Fruit fly (Drosophila melanogaster) whole organism, wandering third instar larva: ENCODE results near the gene ca.
A peak's percentile ranks its signal among the peaks of the same experiment; 100 is the strongest.

Source experiments
- Abd-B ChIP-seq: fragments of >200 bp; optimal IDR thresholded peaks from 2 replicates; lab custom pipeline; 2017; ENCODE audit warnings: missing biosample characterization, missing genetic modification characterization
- CG32264 ChIP-seq: fragments of 200-800 bp; sonication (Bioruptor generic); optimal IDR thresholded peaks from 2 replicates; lab custom pipeline; 2016; ENCODE audit warnings: missing biosample characterization, missing genetic modification characterization
- CG9705 ChIP-seq: fragments of 200-800 bp; sonication (Bioruptor generic); optimal IDR thresholded peaks from 2 replicates; lab custom pipeline; 2018; ENCODE audit warnings: missing biosample characterization, mild to moderate bottlenecking, missing genetic modification characterization
- CrebA ChIP-seq: fragments of 200-800 bp; sonication (Bioruptor generic); optimal IDR thresholded peaks from 2 replicates; lab custom pipeline; 2016; ENCODE audit warnings: missing biosample characterization, mild to moderate bottlenecking, missing genetic modification characterization, borderline replicate concordance
- Dfd ChIP-seq: fragments of >200 bp; optimal IDR thresholded peaks from 2 replicates; lab custom pipeline; 2017; ENCODE audit warnings: missing biosample characterization, missing genetic modification characterization
- Dif ChIP-seq: fragments of 200-275, 200-300 bp; sonication (Bioruptor generic); optimal IDR thresholded peaks from 2 replicates; lab custom pipeline; 2018; ENCODE audit warnings: missing biosample characterization, missing genetic modification characterization; ENCODE audit not compliant: partially characterized antibody
- GATAd ChIP-seq: sonication (Bioruptor generic); optimal IDR thresholded peaks from 2 replicates; lab custom pipeline; 2016; ENCODE audit warnings: missing biosample characterization, missing genetic modification characterization
- HLH106 ChIP-seq: fragments of 200-800 bp; optimal IDR thresholded peaks from 3 replicates; lab custom pipeline; 2019; ENCODE audit warnings: missing biosample characterization, mild to moderate bottlenecking, missing genetic modification characterization, moderate library complexity
- Hnf4 ChIP-seq: fragments of 200-800 bp; sonication (Bioruptor generic); optimal IDR thresholded peaks from 2 replicates; lab custom pipeline; 2016; ENCODE audit warnings: missing biosample characterization, mild to moderate bottlenecking, missing genetic modification characterization
- Hr78 ChIP-seq: fragments of >200 bp; optimal IDR thresholded peaks from 2 replicates; lab custom pipeline; 2017; ENCODE audit warnings: missing biosample characterization, missing genetic modification characterization
- Hr83 ChIP-seq: fragments of 200-300 bp; sonication (Bioruptor generic); optimal IDR thresholded peaks from 2 replicates; lab custom pipeline; 2016; ENCODE audit warnings: missing biosample characterization, mild to moderate bottlenecking, missing genetic modification characterization, moderate library complexity; ENCODE audit not compliant: poor library complexity, severe bottlenecking
- Jra ChIP-seq: sonication (Bioruptor generic); optimal IDR thresholded peaks from 2 replicates; lab custom pipeline; 2016; ENCODE audit warnings: missing biosample characterization, missing genetic modification characterization
- Mio ChIP-seq: sonication (Bioruptor generic); optimal IDR thresholded peaks from 2 replicates; lab custom pipeline; 2016; ENCODE audit warnings: missing biosample characterization, missing genetic modification characterization
- Myc ChIP-seq: fragments of >200 bp; optimal IDR thresholded peaks from 2 replicates; lab custom pipeline; 2017
- N ChIP-seq: fragments of >200 bp; optimal IDR thresholded peaks from 2 replicates; lab custom pipeline; 2018; ENCODE audit warnings: missing biosample characterization, missing external identifiers, missing genetic modification characterization
- OdsH ChIP-seq: fragments of 200-800 bp; sonication (Bioruptor generic); optimal IDR thresholded peaks from 2 replicates; lab custom pipeline; 2016; ENCODE audit warnings: missing biosample characterization, mild to moderate bottlenecking, missing genetic modification characterization
- Rel ChIP-seq, 2 experiments: fragments of 200-800 bp; sonication (Bioruptor generic) in 1 of 2; optimal IDR thresholded peaks; 2 replicates in 1 of 2; 3 replicates in 1 of 2; lab custom pipeline; 2016 to 2019; ENCODE audit warnings: mild to moderate bottlenecking in 2 of 2, missing biosample characterization in 2 of 2, missing genetic modification characterization in 2 of 2, moderate library complexity in 1 of 2
- Sp1 ChIP-seq: fragments of 200-800 bp; sonication (Bioruptor generic); optimal IDR thresholded peaks from 3 replicates; lab custom pipeline; 2019; ENCODE audit warnings: missing biosample characterization, mild to moderate bottlenecking, missing genetic modification characterization, moderate library complexity
- Vsx2 ChIP-seq: fragments of 200-300, 225-300 bp; sonication (Bioruptor generic); optimal IDR thresholded peaks from 2 replicates; lab custom pipeline; 2018; ENCODE audit warnings: missing biosample characterization, missing genetic modification characterization; ENCODE audit not compliant: partially characterized antibody
- br ChIP-seq: fragments of 200-800 bp; sonication (Bioruptor generic); optimal IDR thresholded peaks from 2 replicates; lab custom pipeline; 2016; ENCODE audit warnings: missing biosample characterization, missing genetic modification characterization
- brk ChIP-seq: fragments of 200-800 bp; sonication (Bioruptor generic); optimal IDR thresholded peaks from 2 replicates; lab custom pipeline; 2016; ENCODE audit warnings: missing biosample characterization, mild to moderate bottlenecking, missing genetic modification characterization
- dl ChIP-seq, 2 experiments: fragments of 175-275, 200-275 bp in 1 of 2; fragments of 200-275 bp in 1 of 2; sonication (Bioruptor generic); optimal IDR thresholded peaks; lab custom pipeline; 2018; ENCODE audit warnings: mild to moderate bottlenecking in 2 of 2, missing biosample characterization in 2 of 2, missing genetic modification characterization in 2 of 2, moderate library complexity in 2 of 2; ENCODE audit not compliant: partially characterized antibody in 2 of 2, insufficient read depth in 1 of 2
- dmrt93B ChIP-seq: fragments of 200-800 bp; sonication (Bioruptor generic); optimal IDR thresholded peaks from 2 replicates; lab custom pipeline; 2018; ENCODE audit warnings: missing biosample characterization, mild to moderate bottlenecking, missing genetic modification characterization
- dsf ChIP-seq: sonication (Bioruptor generic); optimal IDR thresholded peaks from 2 replicates; lab custom pipeline; 2016; ENCODE audit warnings: missing biosample characterization, missing genetic modification characterization, borderline replicate concordance
- ey ChIP-seq: fragments of 200-800 bp; sonication (Bioruptor generic); optimal IDR thresholded peaks from 2 replicates; lab custom pipeline; 2016; ENCODE audit warnings: missing biosample characterization, missing genetic modification characterization
- foxo ChIP-seq, 2 experiments: fragments of 200-800 bp; sonication (Bioruptor generic); optimal IDR thresholded peaks; 2 replicates in 1 of 2; 3 replicates in 1 of 2; lab custom pipeline; 2016 to 2017; ENCODE audit warnings: missing biosample characterization in 2 of 2, missing genetic modification characterization in 2 of 2
- fru ChIP-seq: fragments of 200-800 bp; sonication (Bioruptor generic); optimal IDR thresholded peaks from 3 replicates; lab custom pipeline; 2016; ENCODE audit warnings: missing biosample characterization, mild to moderate bottlenecking, missing genetic modification characterization
- h ChIP-seq: fragments of 200-800 bp; sonication (Bioruptor generic); optimal IDR thresholded peaks from 3 replicates; lab custom pipeline; 2016; ENCODE audit warnings: missing biosample characterization, mild to moderate bottlenecking, missing genetic modification characterization
- jim ChIP-seq: fragments of 175-275, 200-325 bp; sonication (Bioruptor generic); optimal IDR thresholded peaks from 2 replicates; lab custom pipeline; 2016; ENCODE audit warnings: missing biosample characterization, mild to moderate bottlenecking, missing genetic modification characterization
- lola ChIP-seq: fragments of >200 bp; optimal IDR thresholded peaks from 2 replicates; lab custom pipeline; 2017; ENCODE audit warnings: missing biosample characterization, missing genetic modification characterization
- pan ChIP-seq: fragments of >200 bp; optimal IDR thresholded peaks from 2 replicates; lab custom pipeline; 2017
- psq ChIP-seq: fragments of 200-800 bp; sonication (Bioruptor generic); optimal IDR thresholded peaks from 3 replicates; lab custom pipeline; 2017; ENCODE audit warnings: missing biosample characterization, mild to moderate bottlenecking, missing genetic modification characterization, moderate library complexity
- rgr ChIP-seq: fragments of 200-800 bp; sonication (Bioruptor generic); optimal IDR thresholded peaks from 3 replicates; lab custom pipeline; 2016; ENCODE audit warnings: missing biosample characterization, mild to moderate bottlenecking, missing genetic modification characterization
- sage ChIP-seq: fragments of 200-800 bp; sonication (Bioruptor generic); optimal IDR thresholded peaks from 2 replicates; lab custom pipeline; 2016; ENCODE audit warnings: missing biosample characterization, mild to moderate bottlenecking, missing genetic modification characterization
- sv ChIP-seq: fragments of 200-800 bp; sonication (Bioruptor generic); optimal IDR thresholded peaks from 3 replicates; lab custom pipeline; 2016; ENCODE audit warnings: missing biosample characterization, missing genetic modification characterization
- tai ChIP-seq: sonication (Bioruptor generic); optimal IDR thresholded peaks from 2 replicates; lab custom pipeline; 2016; ENCODE audit warnings: missing biosample characterization, missing genetic modification characterization
- usp ChIP-seq: fragments of >200 bp; optimal IDR thresholded peaks from 2 replicates; lab custom pipeline; 2017; ENCODE audit warnings: missing biosample characterization, missing genetic modification characterization
- woc ChIP-seq: sonication (Bioruptor generic); optimal IDR thresholded peaks from 2 replicates; lab custom pipeline; 2016; ENCODE audit warnings: missing biosample characterization, mild to moderate bottlenecking, missing genetic modification characterization

Gene ca

DNA sequence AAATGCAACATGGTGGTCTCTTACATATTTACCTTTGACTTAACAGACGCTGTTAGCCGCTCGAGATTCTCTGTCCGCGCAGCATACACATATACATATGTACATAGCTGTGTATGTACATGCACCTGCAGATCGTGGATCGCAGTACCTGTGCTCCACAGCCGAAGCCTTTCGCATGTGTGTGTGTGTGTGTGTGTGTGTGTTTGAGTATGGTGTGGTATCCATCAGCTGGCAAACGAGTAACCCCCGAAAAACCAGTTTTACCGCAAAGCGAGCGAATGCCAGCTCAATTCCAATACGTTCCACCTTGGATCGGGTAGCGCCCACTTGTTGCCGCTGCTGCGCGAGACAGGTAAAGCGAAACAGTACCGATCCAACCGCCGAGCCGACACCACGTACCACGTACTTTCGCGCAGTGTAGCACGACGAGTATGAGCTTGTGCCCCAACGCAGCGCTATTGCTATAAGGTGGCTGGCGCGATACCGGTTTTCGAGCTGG is 34.7 kb downstream of the ca start, which contains the start of gene Cad99C:
Cad99C (plus strand) TSS at position 365 of the 499 bp plus-strand sequence.
- TF ChIP-seq CrebA (GFP tag; lab: Kevin White, UChicago) (no peak), ey (GFP tag; lab: Kevin White, UChicago) (no peak), HLH106 (no peak), rgr (GFP tag; lab: Kevin White, UChicago) (no peak), Vsx2 (peak; percentile 90), CG9705 (GFP tag; lab: Kevin White, UChicago) (no peak), woc (GFP tag; lab: Kevin White, UChicago) (no peak), Dfd (GFP tag; lab: Kevin White, UChicago) (no peak), N (GFP tag; lab: Kevin White, UChicago) (no peak), Hr78 (GFP tag; lab: Kevin White, UChicago) (no peak), h (GFP tag; lab: Kevin White, UChicago) (peak; percentile 46), dmrt93B (GFP tag; lab: Kevin White, UChicago) (no peak), jim (GFP tag; lab: Kevin White, UChicago) (no peak), lola (GFP tag; lab: Kevin White, UChicago) (no peak), Mio (GFP tag; lab: Kevin White, UChicago) (no peak), foxo (GFP tag; optimal IDR thresholded peaks at IDR 0.05; lab: Kevin White, UChicago) (no peak), pan (lab: Kevin White, UChicago) (no peak), GATAd (GFP tag; lab: Kevin White, UChicago) (no peak), sage (GFP tag; lab: Kevin White, UChicago) (no peak), CG32264 (GFP tag; lab: Kevin White, UChicago) (no peak), Dif (GFP tag; lab: Kevin White, UChicago) (peak; percentile 77), psq (GFP tag; lab: Kevin White, UChicago) (no peak), Hnf4 (GFP tag; lab: Kevin White, UChicago) (no peak), Abd-B (GFP tag; lab: Kevin White, UChicago) (no peak), dl (GFP tag; optimal IDR thresholded peaks at IDR 0.05; lab: Kevin White, UChicago; ENCODE audit: insufficient read depth in 1 of 2, partially characterized antibody in 2 of 2) (peak; percentile 44 to 61), brk (GFP tag; lab: Kevin White, UChicago) (peak; percentile 50), Rel (GFP tag; optimal IDR thresholded peaks at IDR 0.05; lab: Kevin White, UChicago) (no peak), Rel (tag; optimal IDR thresholded peaks at IDR 0.05; lab: Kevin White, UChicago) (peak; percentile 37), usp (GFP tag; lab: Kevin White, UChicago) (no peak), Myc (no peak), br (GFP tag; lab: Kevin White, UChicago) (peak; percentile 34), dsf (GFP tag; lab: Kevin White, UChicago) (no peak), Jra (GFP tag; lab: Kevin White, UChicago) (peak; percentile 20), Hr83 (GFP tag; lab: Kevin White, UChicago) (peak; percentile 45), sv (no peak), fru (GFP tag; lab: Kevin White, UChicago) (peak; percentile 44), OdsH (peak; percentile 25), Sp1 (GFP tag; lab: Kevin White, UChicago) (no peak), tai (GFP tag; lab: Kevin White, UChicago) (no peak)

DNA sequence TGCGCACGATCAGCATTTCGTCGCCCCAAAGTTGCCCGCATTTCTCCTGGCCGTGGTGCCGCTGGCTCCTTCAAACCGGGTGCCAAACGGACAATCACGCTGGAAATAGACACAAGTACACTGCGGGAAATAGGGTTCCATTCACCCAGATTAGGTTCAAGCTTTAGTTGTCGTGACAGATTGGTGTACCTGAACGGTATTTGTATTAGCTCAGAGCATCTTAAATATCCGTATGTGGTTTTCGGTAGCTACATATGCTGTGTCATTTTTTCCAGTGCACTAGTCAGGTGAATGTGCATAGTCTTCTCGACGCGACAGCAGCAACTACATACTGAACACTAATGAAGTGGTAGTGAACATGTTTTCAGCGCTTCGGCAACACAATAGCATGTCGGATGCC is 40.5 kb downstream of the ca start:
- no peak for TF ChIP-seq jim (GFP tag; lab: Kevin White, UChicago)
- no peak for TF ChIP-seq fru (GFP tag; lab: Kevin White, UChicago)
- TF ChIP-seq woc (GFP tag; lab: Kevin White, UChicago), result no peak
- TF ChIP-seq Rel (GFP tag; optimal IDR thresholded peaks at IDR 0.05; lab: Kevin White, UChicago), result no peak
- TF ChIP-seq Rel (tag; optimal IDR thresholded peaks at IDR 0.05; lab: Kevin White, UChicago), result no peak
- TF ChIP-seq psq (GFP tag; lab: Kevin White, UChicago), result no peak
- no peak for TF ChIP-seq sage (GFP tag; lab: Kevin White, UChicago)
- TF ChIP-seq pan (lab: Kevin White, UChicago), result no peak
